Worm (Caenorhabditis elegans): Measurements from ENCODE around the gene col-105.
"Not testable (repeated sequence)": the region's sequence is repeated elsewhere in the genome, so short reads cannot be mapped to it uniquely, and the experiment has no call there.

- not testable (repeated sequence) for TF ChIP-seq klf-2 (GFP tag; conservative IDR thresholded peaks at IDR 0.05); tab-1 (GFP tag; IDR thresholded peaks at IDR 0.05); flt-1 (GFP tag; IDR thresholded peaks at IDR 0.05); T22C8.4 (GFP tag; IDR thresholded peaks at IDR 0.05); ref-1 (GFP tag; conservative IDR thresholded peaks at IDR 0.05); cog-1 (tag; optimal IDR thresholded peaks at IDR 0.05); ztf-23 (GFP tag; IDR thresholded peaks at IDR 0.05)
Observed at ce11 chrIV:1340788-1341187, 18.2 kb downstream of the col-105 start, which contains the start of gene F58F6.6.
